Fruit fly (Drosophila melanogaster): ENCODE measurements around the gene mthl10.

Gene mthl10

dm6 chr3L:350651-351228, 8.0 kb upstream of the mthl10 start (continued):
- TF ChIP-seq CG34376 (GFP tag; optimal IDR thresholded peaks at IDR 0.05) (no peak), dimm (GFP tag; IDR thresholded peaks at IDR 0.05) (peak; percentile 63; the same call in 1 of the 2 replicates), pan (optimal IDR thresholded peaks at IDR 0.05) (no peak), pan (GFP tag; optimal IDR thresholded peaks at IDR 0.05 in 1 of 2, IDR thresholded peaks at IDR 0.05 in 1 of 2) (peak in 1 of 2 experiments; percentile 91), wek (GFP tag; optimal IDR thresholded peaks at IDR 0.05) (no peak), kay (GFP tag; optimal IDR thresholded peaks at IDR 0.05) (peak; percentile 76), dm (GFP tag; optimal IDR thresholded peaks at IDR 0.05) (peak; percentile 22), croc (GFP tag; conservative IDR thresholded peaks at IDR 0.05) (peak; percentile 40; the same call in 2 of the 3 replicates), CG13123 (GFP tag; optimal IDR thresholded peaks at IDR 0.05) (no peak), C15 (GFP tag; IDR thresholded peaks at IDR 0.05) (0 out of 3 replicates have a peak, but pooled peaks have one; percentile 38), zfh2 (GFP tag; optimal IDR thresholded peaks at IDR 0.05) (peak; percentile 12), ase (GFP tag; IDR thresholded peaks at IDR 0.05) (peak; percentile 69; the same call in 2 of the 3 replicates), CG12299 (tag; optimal IDR thresholded peaks at IDR 0.05) (peak; percentile 1), CG2875 (GFP tag; optimal IDR thresholded peaks at IDR 0.05) (peak; percentile 32), CG17568 (GFP tag; optimal IDR thresholded peaks at IDR 0.05) (no peak), CG42726 (GFP tag; IDR thresholded peaks at IDR 0.05; ENCODE audit: partially characterized antibody) (no peak), vvl (GFP tag; IDR thresholded peaks at IDR 0.05) (peak; percentile 92), bsh (GFP tag; optimal IDR thresholded peaks at IDR 0.05) (peak in 1 of 2 experiments; percentile 70), pho (GFP tag; optimal IDR thresholded peaks at IDR 0.05) (peak; percentile 49), CG17612 (GFP tag; IDR thresholded peaks at IDR 0.05) (peak; percentile 58; the same call in 1 of the 2 replicates), crol (GFP tag; IDR thresholded peaks at IDR 0.05) (no peak), sima (GFP tag; optimal IDR thresholded peaks at IDR 0.05) (peak; percentile 45), Kr (GFP tag; optimal IDR thresholded peaks at IDR 0.05) (no peak), her (GFP tag; optimal IDR thresholded peaks at IDR 0.05) (no peak), CG13296 (GFP tag; optimal IDR thresholded peaks at IDR 0.05) (peak; percentile 70), sob (GFP tag; IDR thresholded peaks at IDR 0.05) (peak; percentile 91), br (optimal IDR thresholded peaks at IDR 0.05) (no peak), az2 (GFP tag; optimal IDR thresholded peaks at IDR 0.05) (peak; percentile 70), Dip2 (GFP tag; IDR thresholded peaks at IDR 0.05) (no peak), CG5245 (GFP tag; optimal IDR thresholded peaks at IDR 0.05) (peak; percentile 67), CG3163 (GFP tag; optimal IDR thresholded peaks at IDR 0.05) (peak; percentile 5), Blimp-1 (GFP tag; optimal IDR thresholded peaks at IDR 0.05) (peak; percentile 83), gsb-n (tag; optimal IDR thresholded peaks at IDR 0.05) (no peak), NFAT (GFP tag; IDR thresholded peaks at IDR 0.05) (peak; percentile 39; the same call in 1 of the 2 replicates), cato (GFP tag; optimal IDR thresholded peaks at IDR 0.05; ENCODE audit: borderline replicate concordance) (peak; percentile 15), CG10366 (GFP tag; IDR thresholded peaks at IDR 0.05) (peak; percentile 65), CG11093 (GFP tag; IDR thresholded peaks at IDR 0.05) (no peak), ro (GFP tag; IDR thresholded peaks at IDR 0.05) (peak; percentile 38), sim (GFP tag; IDR thresholded peaks at IDR 0.05) (0 out of 2 replicates have a peak, but pooled peaks have one; percentile 45), CG16863 (GFP tag; optimal IDR thresholded peaks at IDR 0.05) (peak; percentile 50), bab2 (GFP tag; optimal IDR thresholded peaks at IDR 0.05) (peak; percentile 75), CG14667 (GFP tag; IDR thresholded peaks at IDR 0.05) (peak; percentile 76), gfzf (GFP tag; optimal IDR thresholded peaks at IDR 0.05) (no peak), fd96Cb (tag; optimal IDR thresholded peaks at IDR 0.05) (peak; percentile 82), odd (GFP tag; optimal IDR thresholded peaks at IDR 0.05) (no peak), CG17912 (GFP tag; optimal IDR thresholded peaks at IDR 0.05) (no peak), CG4820 (GFP tag; optimal IDR thresholded peaks at IDR 0.05) (peak; percentile 59), CG10209 (GFP tag; optimal IDR thresholded peaks at IDR 0.05) (peak; percentile 28), CG12744 (GFP tag; optimal IDR thresholded peaks at IDR 0.05) (peak; percentile 20), CG15601 (tag; optimal IDR thresholded peaks at IDR 0.05) (no peak), CG6654 (GFP tag; optimal IDR thresholded peaks at IDR 0.05) (no peak)
